Worm (Caenorhabditis elegans): ENCODE results near the gene C16C8.9.

ce11 chrII:3461586-3461985 is 1.4 kb downstream of the C16C8.9 start, which contains the start of gene C16C8.8:
- TF ChIP-seq mep-1 (tag; optimal IDR thresholded peaks at IDR 0.05) (no peak), tlp-1 (tag; optimal IDR thresholded peaks at IDR 0.05) (no peak), skn-1 (tag; optimal IDR thresholded peaks at IDR 0.05) (no peak), pag-3 (tag; optimal IDR thresholded peaks at IDR 0.05; ENCODE audit: borderline replicate concordance, insufficient read depth) (no peak), ceh-8 (GFP tag; optimal IDR thresholded peaks at IDR 0.05) (no peak), lin-39 (tag; optimal IDR thresholded peaks at IDR 0.05) (no peak)
